Fruit fly (Drosophila melanogaster): ENCODE results near the gene CG9004.

CG9004 gene

dm6 chr3L:2373421-2374043 lies at the start of gene CG9004, which contains the start of gene mRpL23 (continued):
- TF ChIP-seq CG12104 (GFP tag; optimal IDR thresholded peaks at IDR 0.05) (peak; percentile 99), so (GFP tag; IDR thresholded peaks at IDR 0.05) (peak; percentile 99), CG15601 (tag; optimal IDR thresholded peaks at IDR 0.05) (peak; percentile 97), lilli (GFP tag; optimal IDR thresholded peaks at IDR 0.05) (peak; percentile 100), H2.0 (GFP tag; IDR thresholded peaks at IDR 0.05) (peak; percentile 100), ato (GFP tag; IDR thresholded peaks at IDR 0.05; ENCODE audit: partially characterized antibody) (no peak), kni (GFP tag; optimal IDR thresholded peaks at IDR 0.05) (peak; percentile 92), ci (GFP tag; IDR thresholded peaks at IDR 0.05) (peak; percentile 100), stwl (tag; optimal IDR thresholded peaks at IDR 0.05) (peak; percentile 88), zfh1 (GFP tag; IDR thresholded peaks at IDR 0.05) (peak; percentile 100), slp2 (GFP tag; optimal IDR thresholded peaks at IDR 0.05) (peak; percentile 98), ind (GFP tag; optimal IDR thresholded peaks at IDR 0.05) (peak; percentile 100), CG8388 (GFP tag; optimal IDR thresholded peaks at IDR 0.05) (peak; percentile 98), tll (GFP tag; optimal IDR thresholded peaks at IDR 0.05) (peak in 1 of 2 experiments; percentile 83), CG9876 (GFP tag; optimal IDR thresholded peaks at IDR 0.05) (peak; percentile 96), ERR (GFP tag; optimal IDR thresholded peaks at IDR 0.05) (peak; percentile 96), CG32767 (GFP tag; IDR thresholded peaks at IDR 0.05) (peak; percentile 99), fd96Cb (tag; optimal IDR thresholded peaks at IDR 0.05) (peak; percentile 99), CG6254 (GFP tag; optimal IDR thresholded peaks at IDR 0.05) (peak; percentile 96), hb (GFP tag; IDR thresholded peaks at IDR 0.05; ENCODE audit: partially characterized antibody) (no peak), Dek (tag; optimal IDR thresholded peaks at IDR 0.05) (peak; percentile 99), ash1 (GFP tag; optimal IDR thresholded peaks at IDR 0.05) (peak; percentile 92), Ada2b (GFP tag; IDR thresholded peaks at IDR 0.05) (peak; percentile 99), gro (GFP tag; optimal IDR thresholded peaks at IDR 0.05) (peak; percentile 99), CG11723 (GFP tag; optimal IDR thresholded peaks at IDR 0.05) (peak; percentile 96), CG17385 (GFP tag; optimal IDR thresholded peaks at IDR 0.05) (peak; percentile 97), sob (GFP tag; IDR thresholded peaks at IDR 0.05) (peak; percentile 100), Doc2 (GFP tag; IDR thresholded peaks at IDR 0.05) (peak; percentile 99), Gsc (GFP tag; IDR thresholded peaks at IDR 0.05) (peak; percentile 99), CG4707 (GFP tag; optimal IDR thresholded peaks at IDR 0.05) (peak; percentile 94), run (tag; optimal IDR thresholded peaks at IDR 0.05) (peak; percentile 97), CG15696 (tag; optimal IDR thresholded peaks at IDR 0.05) (peak; percentile 99), CG12236 (GFP tag; optimal IDR thresholded peaks at IDR 0.05) (peak; percentile 96), luna (GFP tag; optimal IDR thresholded peaks at IDR 0.05) (peak; percentile 97), corto (GFP tag; optimal IDR thresholded peaks at IDR 0.05) (peak; percentile 95), tio (GFP tag; optimal IDR thresholded peaks at IDR 0.05) (peak; percentile 99), abd-A (tag; optimal IDR thresholded peaks at IDR 0.05) (peak; percentile 90), CG10565 (GFP tag; optimal IDR thresholded peaks at IDR 0.05) (peak; percentile 94), MBD-R2 (GFP tag; IDR thresholded peaks at IDR 0.05) (peak; percentile 100), CG17359 (tag; optimal IDR thresholded peaks at IDR 0.05) (peak; percentile 99), CG14014 (GFP tag; IDR thresholded peaks at IDR 0.05) (peak; percentile 100), sens (GFP tag) (peak; percentile 100), Atf6 (GFP tag; IDR thresholded peaks at IDR 0.05) (peak; percentile 99), CG4328 (GFP tag; optimal IDR thresholded peaks at IDR 0.05) (peak; percentile 97), amos (GFP tag; IDR thresholded peaks at IDR 0.05; ENCODE audit: partially characterized antibody) (no peak), fd102C (GFP tag; optimal IDR thresholded peaks at IDR 0.05) (peak; percentile 83), Lim3 (GFP tag; IDR thresholded peaks at IDR 0.05) (peak; percentile 100), HLHmδ (GFP tag; optimal IDR thresholded peaks at IDR 0.05) (no peak), PHDP (tag; optimal IDR thresholded peaks at IDR 0.05) (peak; percentile 99)
